ENCODE assay signal across 1 worm cellular context in the genomic region with DNA sequence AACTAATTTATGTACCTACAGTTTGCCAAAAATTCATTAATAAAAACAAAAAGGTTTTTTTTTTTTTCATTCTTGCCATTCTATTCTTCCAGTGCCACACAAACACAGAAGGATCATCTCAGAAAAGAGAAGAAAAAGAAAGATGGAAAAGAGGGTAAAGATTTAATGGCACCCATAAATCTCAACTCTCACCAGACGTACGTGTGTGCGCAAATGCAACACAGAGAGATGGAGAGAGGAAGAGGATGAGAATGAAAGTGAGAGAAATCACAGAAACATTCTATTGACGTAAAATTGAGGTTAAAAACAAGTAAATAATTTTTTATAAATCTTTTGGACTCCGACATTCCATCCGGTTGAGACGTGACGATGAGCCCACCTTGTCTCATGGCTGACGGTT.
TF ChIP-seq lines count a peak whose summit lies in the region.

No protein-coding gene starts in this region.

TF ChIP-seq in whole organism, L1 larva, 84 proteins besides CTCF, POLR2A, EP300 and RAD21 (continued from another document):
- TF ChIP-seq ama-1 (optimal IDR thresholded peaks at IDR 0.05; lab: Kevin White, UChicago): no peak
- no peak for TF ChIP-seq nhr-84 (tag; optimal IDR thresholded peaks at IDR 0.05; lab: Kevin White, UChicago)
- TF ChIP-seq lin-13 (GFP tag; optimal IDR thresholded peaks at IDR 0.05; lab: Kevin White, UChicago): no peak
- no peak for TF ChIP-seq unc-98 (GFP tag; IDR thresholded peaks at IDR 0.05; lab: Robert Waterston, UW)
- no peak for TF ChIP-seq nhr-47 (tag; optimal IDR thresholded peaks at IDR 0.05; lab: Kevin White, UChicago)
- TF ChIP-seq blmp-1 (tag; optimal IDR thresholded peaks at IDR 0.05; lab: Kevin White, UChicago): peak; percentile 88
- TF ChIP-seq ceh-88 (GFP tag; IDR thresholded peaks at IDR 0.05; lab: Robert Waterston, UW): no peak
- peak; percentile 48 for TF ChIP-seq nhr-71 (tag; optimal IDR thresholded peaks at IDR 0.05; lab: Kevin White, UChicago)
- TF ChIP-seq elt-3 (tag; optimal IDR thresholded peaks at IDR 0.05; lab: Kevin White, UChicago): no peak
- no peak for TF ChIP-seq egl-27 (tag; optimal IDR thresholded peaks at IDR 0.05; lab: Kevin White, UChicago)
- TF ChIP-seq tlp-1 (tag; optimal IDR thresholded peaks at IDR 0.05; lab: Kevin White, UChicago): no peak
- TF ChIP-seq vab-15 (tag; optimal IDR thresholded peaks at IDR 0.05; lab: Kevin White, UChicago): no peak
- TF ChIP-seq nhr-19 (GFP tag; conservative IDR thresholded peaks at IDR 0.05; lab: Robert Waterston, UW): no peak
- no peak for TF ChIP-seq fkh-4 (tag; optimal IDR thresholded peaks at IDR 0.05; lab: Kevin White, UChicago; ENCODE audit: borderline replicate concordance)
- TF ChIP-seq snu-23 (GFP tag; optimal IDR thresholded peaks at IDR 0.05; lab: Kevin White, UChicago): peak; percentile 24
- no peak for TF ChIP-seq pax-3 (tag; optimal IDR thresholded peaks at IDR 0.05; lab: Kevin White, UChicago)
- no peak for TF ChIP-seq ceh-82 (tag; optimal IDR thresholded peaks at IDR 0.05; lab: Kevin White, UChicago)
- no peak for TF ChIP-seq nhr-11 (tag; optimal IDR thresholded peaks at IDR 0.05; lab: Kevin White, UChicago)
- no peak for TF ChIP-seq alr-1 (tag; optimal IDR thresholded peaks at IDR 0.05; lab: Kevin White, UChicago; ENCODE audit: borderline replicate concordance)
- no peak for TF ChIP-seq fkh-8 (tag; optimal IDR thresholded peaks at IDR 0.05; lab: Kevin White, UChicago)
- TF ChIP-seq nhr-90 (tag; optimal IDR thresholded peaks at IDR 0.05; lab: Kevin White, UChicago; ENCODE audit: poor library complexity): no peak
- TF ChIP-seq rnt-1 (tag; optimal IDR thresholded peaks at IDR 0.05; lab: Kevin White, UChicago): peak; percentile 50
- no peak for TF ChIP-seq mdl-1 (tag; optimal IDR thresholded peaks at IDR 0.05; lab: Kevin White, UChicago)
- TF ChIP-seq nhr-237 (tag; optimal IDR thresholded peaks at IDR 0.05; lab: Kevin White, UChicago): no peak
- peak; percentile 25 for TF ChIP-seq unc-130 (tag; optimal IDR thresholded peaks at IDR 0.05; lab: Kevin White, UChicago)
- no peak for TF ChIP-seq ceh-8 (GFP tag; optimal IDR thresholded peaks at IDR 0.05; lab: Kevin White, UChicago)
- no peak for TF ChIP-seq pqm-1 (tag; optimal IDR thresholded peaks at IDR 0.05; lab: Kevin White, UChicago)
- no peak for TF ChIP-seq grh-1 (GFP tag; IDR thresholded peaks at IDR 0.05; lab: Robert Waterston, UW)
- no peak for TF ChIP-seq lir-3 (tag; optimal IDR thresholded peaks at IDR 0.05; lab: Kevin White, UChicago; ENCODE audit: poor library complexity)
- no peak for TF ChIP-seq jun-1 (tag; optimal IDR thresholded peaks at IDR 0.05; lab: Kevin White, UChicago)
- TF ChIP-seq nhr-28 (tag; optimal IDR thresholded peaks at IDR 0.05; lab: Kevin White, UChicago): no peak
- no peak for TF ChIP-seq ceh-90 (tag; optimal IDR thresholded peaks at IDR 0.05; lab: Kevin White, UChicago)
- TF ChIP-seq tbx-2 (tag; optimal IDR thresholded peaks at IDR 0.05; lab: Kevin White, UChicago): no peak
- TF ChIP-seq zag-1 (tag; optimal IDR thresholded peaks at IDR 0.05; lab: Kevin White, UChicago): no peak
- no peak for TF ChIP-seq nhr-76 (tag; optimal IDR thresholded peaks at IDR 0.05; lab: Kevin White, UChicago)
- no peak for TF ChIP-seq sup-37 (GFP tag; optimal IDR thresholded peaks at IDR 0.05; lab: Kevin White, UChicago)
- no peak for TF ChIP-seq sptf-1 (tag; optimal IDR thresholded peaks at IDR 0.05; lab: Kevin White, UChicago)
- TF ChIP-seq mab-9 (GFP tag; IDR thresholded peaks at IDR 0.05; lab: Robert Waterston, UW): no peak
- no peak for TF ChIP-seq Y116A8C.19 (tag; optimal IDR thresholded peaks at IDR 0.05; lab: Kevin White, UChicago; ENCODE audit: borderline replicate concordance)
- no peak for TF ChIP-seq nhr-12 (tag; optimal IDR thresholded peaks at IDR 0.05; lab: Kevin White, UChicago)
- no peak for TF ChIP-seq fkh-10 (GFP tag; optimal IDR thresholded peaks at IDR 0.05; lab: Kevin White, UChicago)
- TF ChIP-seq ces-1 (GFP tag; optimal IDR thresholded peaks at IDR 0.05; lab: Kevin White, UChicago): no peak
- TF ChIP-seq dsc-1 (tag; optimal IDR thresholded peaks at IDR 0.05; lab: Kevin White, UChicago): peak; percentile 16
- peak; percentile 76 for TF ChIP-seq nhr-85 (tag; lab: Kevin White, UChicago)
- TF ChIP-seq efl-1 (optimal IDR thresholded peaks at IDR 0.05; lab: Kevin White, UChicago): peak in 1 of 2 experiments; percentile 23
- TF ChIP-seq efl-1 (GFP tag; optimal IDR thresholded peaks at IDR 0.05 in 1 of 2; lab: Kevin White, UChicago): peak in 1 of 2 experiments; percentile 70
- no peak for TF ChIP-seq lin-35 (GFP tag; optimal IDR thresholded peaks at IDR 0.05; lab: Kevin White, UChicago)
- no peak for TF ChIP-seq C04F5.9 (tag; optimal IDR thresholded peaks at IDR 0.05; lab: Kevin White, UChicago)
- no peak for TF ChIP-seq aha-1 (tag; optimal IDR thresholded peaks at IDR 0.05; lab: Kevin White, UChicago)
- TF ChIP-seq elt-2 (tag; optimal IDR thresholded peaks at IDR 0.05; lab: Kevin White, UChicago): no peak
- TF ChIP-seq mep-1 (tag; optimal IDR thresholded peaks at IDR 0.05; lab: Kevin White, UChicago): peak; percentile 35
- no peak for TF ChIP-seq aly-2 (tag; optimal IDR thresholded peaks at IDR 0.05; lab: Kevin White, UChicago)
- no peak for TF ChIP-seq ztf-11 (tag; optimal IDR thresholded peaks at IDR 0.05; lab: Kevin White, UChicago)
- TF ChIP-seq dpl-1 (GFP tag; optimal IDR thresholded peaks at IDR 0.05; lab: Kevin White, UChicago): no peak
- TF ChIP-seq egl-13 (tag; optimal IDR thresholded peaks at IDR 0.05; lab: Kevin White, UChicago): no peak
- TF ChIP-seq zip-4 (GFP tag; optimal IDR thresholded peaks at IDR 0.05; lab: Kevin White, UChicago): no peak
- no peak for TF ChIP-seq hlh-4 (tag; optimal IDR thresholded peaks at IDR 0.05; lab: Kevin White, UChicago)
- TF ChIP-seq nhr-20 (tag; optimal IDR thresholded peaks at IDR 0.05; lab: Kevin White, UChicago): peak; percentile 14
- TF ChIP-seq F16B12.6 (tag; optimal IDR thresholded peaks at IDR 0.05; lab: Kevin White, UChicago): no peak
- TF ChIP-seq lin-39 (tag; optimal IDR thresholded peaks at IDR 0.05; lab: Kevin White, UChicago): no peak
- TF ChIP-seq snpc-4 (tag; optimal IDR thresholded peaks at IDR 0.05; lab: Kevin White, UChicago): no peak
- TF ChIP-seq irx-1 (tag; optimal IDR thresholded peaks at IDR 0.05; lab: Kevin White, UChicago): no peak
- TF ChIP-seq hlh-17 (GFP tag; optimal IDR thresholded peaks at IDR 0.05; lab: Kevin White, UChicago; ENCODE audit: borderline replicate concordance): no peak
- TF ChIP-seq skn-1 (tag; optimal IDR thresholded peaks at IDR 0.05; lab: Kevin White, UChicago): no peak
- TF ChIP-seq fos-1 (tag; optimal IDR thresholded peaks at IDR 0.05; lab: Kevin White, UChicago): no peak
- no peak for TF ChIP-seq nhr-77 (tag; optimal IDR thresholded peaks at IDR 0.05; lab: Kevin White, UChicago)
- TF ChIP-seq xbp-1 (tag; optimal IDR thresholded peaks at IDR 0.05; lab: Kevin White, UChicago): no peak
- no peak for TF ChIP-seq ets-5 (GFP tag; IDR thresholded peaks at IDR 0.05; lab: Robert Waterston, UW)
- no peak for TF ChIP-seq unc-30 (tag; optimal IDR thresholded peaks at IDR 0.05; lab: Kevin White, UChicago)
- TF ChIP-seq C16A3.4 (tag; optimal IDR thresholded peaks at IDR 0.05; lab: Kevin White, UChicago): peak; percentile 27
